Worm (Caenorhabditis elegans) whole organism, L2 larva: ENCODE data around the gene aex-2.
"Not testable (repeated sequence)": the region's sequence is repeated elsewhere in the genome, so short reads cannot be mapped to it uniquely, and the experiment has no call there.

Source experiments
- C34F6.9 ChIP-seq: fragments of 150-350 bp; optimal IDR thresholded peaks from 2 replicates; lab custom pipeline; 2014; ENCODE audit warnings: missing biosample characterization, missing genetic modification characterization
- F13H6.1 ChIP-seq: sonication (generic microtip); optimal IDR thresholded peaks from 2 replicates; lab custom pipeline; 2016; ENCODE audit warnings: missing genetic modification characterization, missing compliant biosample characterization
- R02D3.7 ChIP-seq: fragments of 150-350 bp; optimal IDR thresholded peaks from 2 replicates; lab custom pipeline; 2014; ENCODE audit warnings: missing biosample characterization, missing genetic modification characterization
- aly-2 ChIP-seq: fragments of 150-350 bp; optimal IDR thresholded peaks from 2 replicates; lab custom pipeline; 2014; ENCODE audit warnings: missing biosample characterization, missing genetic modification characterization
- ama-1 ChIP-seq: fragments of 150-350 bp; optimal IDR thresholded peaks from 2 replicates; lab custom pipeline; 2018; ENCODE audit warnings: inconsistent platforms
- ceh-16 ChIP-seq: fragments of 150-350 bp; optimal IDR thresholded peaks from 2 replicates; lab custom pipeline; 2014; ENCODE audit warnings: missing biosample characterization, missing genetic modification characterization
- ceh-82 ChIP-seq: fragments of 150-350 bp; optimal IDR thresholded peaks from 2 replicates; lab custom pipeline; 2014; ENCODE audit warnings: missing biosample characterization, missing genetic modification characterization
- crh-2 ChIP-seq: sonication (generic microtip); optimal IDR thresholded peaks from 2 replicates; lab custom pipeline; 2017; ENCODE audit warnings: missing biosample characterization, missing genetic modification characterization
- dmd-4 ChIP-seq: sonication (generic microtip); optimal IDR thresholded peaks from 2 replicates; lab custom pipeline; 2017; ENCODE audit warnings: missing biosample characterization, missing genetic modification characterization
- egl-27 ChIP-seq: sonication (generic microtip); optimal IDR thresholded peaks from 3 replicates; lab custom pipeline; 2017; ENCODE audit warnings: missing biosample characterization, missing genetic modification reagents, missing genetic modification characterization
- elt-3 ChIP-seq: sonication (generic microtip); optimal IDR thresholded peaks from 2 replicates; lab custom pipeline; 2017; ENCODE audit warnings: missing biosample characterization, missing genetic modification characterization
- fos-1 ChIP-seq: fragments of 150-350 bp; optimal IDR thresholded peaks from 2 replicates; lab custom pipeline; 2014; ENCODE audit warnings: missing biosample characterization, missing genetic modification characterization
- gmeb-1 ChIP-seq: fragments of 150-350 bp; optimal IDR thresholded peaks from 2 replicates; lab custom pipeline; 2014; ENCODE audit warnings: missing biosample characterization, missing genetic modification characterization
- lin-11 ChIP-seq: fragments of 150-350 bp; sonication (generic microtip); optimal IDR thresholded peaks from 2 replicates; lab custom pipeline; 2014; ENCODE audit warnings: missing biosample characterization, missing genetic modification characterization, inconsistent platforms, mixed read lengths
- lin-13 ChIP-seq: fragments of 150-350 bp; optimal IDR thresholded peaks from 2 replicates; lab custom pipeline; 2014; ENCODE audit warnings: missing biosample characterization, missing genetic modification reagents, missing genetic modification characterization
- mbf-1 ChIP-seq: sonication (generic microtip); optimal IDR thresholded peaks from 2 replicates; lab custom pipeline; 2017; ENCODE audit warnings: missing biosample characterization, missing genetic modification characterization
- nhr-11 ChIP-seq: fragments of 150-350 bp; optimal IDR thresholded peaks from 2 replicates; lab custom pipeline; 2014; ENCODE audit warnings: missing biosample characterization, missing genetic modification characterization
- nhr-12 ChIP-seq: fragments of 150-350 bp; optimal IDR thresholded peaks from 2 replicates; lab custom pipeline; 2014; ENCODE audit warnings: missing biosample characterization, missing genetic modification characterization
- nhr-129 ChIP-seq: fragments of 150-350 bp; optimal IDR thresholded peaks from 2 replicates; lab custom pipeline; 2014; ENCODE audit warnings: missing biosample characterization, missing genetic modification characterization
- nhr-21 ChIP-seq: fragments of 150-350 bp; optimal IDR thresholded peaks from 2 replicates; lab custom pipeline; 2014; ENCODE audit warnings: missing biosample characterization, missing genetic modification characterization
- nhr-23 ChIP-seq: fragments of 150-350 bp; optimal IDR thresholded peaks from 2 replicates; lab custom pipeline; 2014; ENCODE audit warnings: missing biosample characterization, missing genetic modification reagents, missing genetic modification characterization
- nhr-25 ChIP-seq: fragments of 150-350 bp; sonication (generic microtip); optimal IDR thresholded peaks from 3 replicates; lab custom pipeline; 2014; ENCODE audit warnings: missing biosample characterization, missing genetic modification characterization
- nhr-77 ChIP-seq: fragments of 150-350 bp; optimal IDR thresholded peaks from 2 replicates; lab custom pipeline; 2014; ENCODE audit warnings: missing biosample characterization, missing genetic modification characterization
- peb-1 ChIP-seq: fragments of 150-350 bp; optimal IDR thresholded peaks from 2 replicates; lab custom pipeline; 2014; ENCODE audit warnings: missing biosample characterization, missing genetic modification characterization
- sem-4 ChIP-seq: fragments of 150-350 bp; optimal IDR thresholded peaks from 2 replicates; lab custom pipeline; 2014; ENCODE audit warnings: missing biosample characterization, missing genetic modification reagents, missing genetic modification characterization
- sma-3 ChIP-seq: sonication (generic microtip); optimal IDR thresholded peaks from 2 replicates; lab custom pipeline; 2016; ENCODE audit warnings: missing genetic modification reagents, missing genetic modification characterization, missing compliant biosample characterization
- sma-9 ChIP-seq, 2 experiments: fragments of 150-350 bp in 1 of 2; sonication (generic microtip) in 1 of 2; optimal IDR thresholded peaks; 2 replicates each; lab custom pipeline; 2014 to 2016; ENCODE audit warnings: missing genetic modification characterization in 2 of 2, mild to moderate bottlenecking in 1 of 2, missing biosample characterization in 1 of 2, missing compliant biosample characterization in 1 of 2, missing genetic modification reagents in 1 of 2, moderate library complexity in 1 of 2
- snpc-4 ChIP-seq: fragments of 150-350 bp; optimal IDR thresholded peaks from 2 replicates; lab custom pipeline; 2014; ENCODE audit warnings: missing biosample characterization, missing genetic modification characterization
- unc-55 ChIP-seq: fragments of 150-350 bp; sonication (generic microtip); optimal IDR thresholded peaks from 3 replicates; lab custom pipeline; 2014; ENCODE audit warnings: missing biosample characterization, missing genetic modification reagents, missing genetic modification characterization
- zag-1 ChIP-seq: fragments of 150-350 bp; optimal IDR thresholded peaks from 2 replicates; lab custom pipeline; 2014; ENCODE audit warnings: missing biosample characterization, missing genetic modification characterization
- ztf-1 ChIP-seq: fragments of 200-800 bp; sonication (Bioruptor generic); conservative IDR thresholded peaks from 2 replicates; pipeline ENCODE4 v1.3.6; 2022; ENCODE audit warnings: missing genetic modification characterization, missing compliant biosample characterization
- ztf-11 ChIP-seq: sonication (generic microtip); optimal IDR thresholded peaks from 2 replicates; lab custom pipeline; 2017; ENCODE audit warnings: missing biosample characterization, missing genetic modification characterization

aex-2 gene

DNA sequence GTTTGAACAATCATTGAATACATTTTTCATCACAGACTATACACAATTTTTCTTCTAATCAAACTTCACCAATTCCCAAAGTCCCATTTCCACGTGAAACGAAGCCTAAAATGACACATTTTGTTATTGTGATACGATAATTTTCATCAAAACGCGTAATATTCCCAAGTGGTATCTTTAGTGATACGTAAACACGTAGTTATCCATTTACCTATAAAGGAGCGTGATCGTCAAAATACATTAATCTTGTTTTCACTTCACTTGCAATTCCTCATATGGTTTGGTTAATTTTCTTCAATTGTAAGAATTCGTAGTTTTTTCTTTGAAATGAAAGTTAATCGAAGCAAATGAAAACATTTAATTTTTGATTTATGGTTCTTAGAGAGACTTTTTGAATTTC lies 23.4 kb downstream of the aex-2 start:
- no peak for TF ChIP-seq R02D3.7 (tag; lab: Kevin White, UChicago)
- TF ChIP-seq ztf-1 (GFP tag; lab: Robert Waterston, UW), result no peak
- no peak for TF ChIP-seq nhr-21 (tag; lab: Kevin White, UChicago)
- TF ChIP-seq nhr-12 (tag; lab: Kevin White, UChicago), result no peak
- TF ChIP-seq ceh-16 (tag; lab: Kevin White, UChicago), result no peak
- TF ChIP-seq egl-27 (tag; lab: Kevin White, UChicago), result no peak
- no peak for TF ChIP-seq nhr-129
- no peak for TF ChIP-seq F13H6.1

DNA sequence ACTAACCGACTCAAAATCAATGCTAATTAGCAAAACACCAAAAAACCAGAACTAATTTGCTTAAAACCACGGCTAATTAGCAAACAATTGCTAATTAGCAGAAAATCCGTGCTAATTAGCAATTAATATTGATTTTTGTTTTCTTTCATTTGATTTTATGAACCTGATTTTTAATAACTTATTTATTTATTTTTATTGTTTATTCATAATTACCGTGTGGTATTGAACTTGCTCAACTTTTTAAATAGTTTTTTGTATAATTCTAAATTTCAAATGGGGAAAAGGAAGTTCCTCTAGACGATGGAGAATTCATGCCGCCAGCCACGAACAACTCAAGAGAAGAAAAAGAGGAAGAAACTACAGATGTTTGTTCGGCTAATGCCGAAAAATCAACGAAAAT lies 27.1 kb downstream of the aex-2 start, which contains the start of gene F34H10.1:
Gene F34H10.1, plus strand, starts transcription at position 301 of the 400 bp plus-strand sequence.
- TF ChIP-seq nhr-23, lin-11, nhr-25 (tag; lab: Kevin White, UChicago): not testable (repeated sequence)

DNA sequence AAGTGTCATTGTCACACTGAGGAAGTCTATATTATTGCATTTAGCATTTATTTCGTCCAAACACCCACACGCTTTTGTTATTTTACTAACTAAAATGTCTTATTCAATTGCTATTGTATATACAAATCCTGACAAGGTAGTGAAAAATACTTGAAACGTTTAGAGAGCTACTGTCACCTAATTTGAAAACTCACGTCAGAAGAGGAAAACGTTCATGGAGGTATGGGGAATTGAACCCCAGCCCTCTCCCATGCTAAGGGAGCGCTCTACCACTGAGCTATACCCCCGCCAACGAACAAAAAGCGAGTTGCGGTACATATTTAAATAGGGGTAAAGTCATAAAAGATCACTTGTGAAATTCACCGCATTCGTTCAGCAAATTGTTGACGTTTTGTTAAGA lies 30.3 kb downstream of the aex-2 start:
- TF ChIP-seq aly-2 (tag; lab: Kevin White, UChicago) (no peak), nhr-129 (no peak), zag-1 (no peak), sma-9 (GFP tag; optimal IDR thresholded peaks at IDR 0.05; lab: Kevin White, UChicago) (peak; percentile 55), sma-9 (tag; optimal IDR thresholded peaks at IDR 0.05; lab: Kevin White, UChicago) (no peak), fos-1 (tag; lab: Kevin White, UChicago) (peak; percentile 31), sma-3 (peak; percentile 15), gmeb-1 (tag; lab: Kevin White, UChicago) (no peak), snpc-4 (tag; lab: Kevin White, UChicago) (no peak), egl-27 (tag; lab: Kevin White, UChicago) (no peak), lin-13 (no peak), nhr-21 (tag; lab: Kevin White, UChicago) (peak; percentile 68), F13H6.1 (no peak)

DNA sequence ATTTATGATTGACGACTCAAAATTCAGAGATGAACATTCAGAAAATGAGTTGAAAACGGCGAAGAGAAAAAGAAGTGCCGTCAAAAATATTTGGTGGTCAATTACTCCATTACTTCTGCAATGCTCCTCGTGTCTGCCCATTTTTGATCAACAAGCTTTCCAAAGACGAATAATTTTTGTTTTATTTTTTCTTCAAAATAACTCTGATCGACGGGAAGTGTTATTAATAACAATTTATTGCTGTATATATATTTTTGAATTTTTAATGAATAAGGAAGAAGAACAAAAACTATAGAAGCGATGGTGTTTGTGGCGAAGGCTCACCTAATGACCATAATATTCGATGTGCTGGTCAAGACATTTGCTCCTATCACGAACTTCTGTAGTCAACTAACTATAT lies 32.8 kb downstream of the aex-2 start, which contains the start of gene C11E4.8:
Gene C11E4.8, plus strand, starts transcription at position 301 of the 400 bp plus-strand sequence.
- TF ChIP-seq lin-13 (no peak), ceh-16 (tag; lab: Kevin White, UChicago) (no peak), ztf-11 (tag; lab: Kevin White, UChicago) (no peak), aly-2 (tag; lab: Kevin White, UChicago) (no peak), snpc-4 (tag; lab: Kevin White, UChicago) (no peak), egl-27 (tag; lab: Kevin White, UChicago) (no peak), ceh-82 (tag; lab: Kevin White, UChicago) (no peak), ama-1 (lab: Kevin White, UChicago) (no peak), lin-11 (tag; lab: Kevin White, UChicago) (no peak), dmd-4 (tag; lab: Kevin White, UChicago) (no peak)

DNA sequence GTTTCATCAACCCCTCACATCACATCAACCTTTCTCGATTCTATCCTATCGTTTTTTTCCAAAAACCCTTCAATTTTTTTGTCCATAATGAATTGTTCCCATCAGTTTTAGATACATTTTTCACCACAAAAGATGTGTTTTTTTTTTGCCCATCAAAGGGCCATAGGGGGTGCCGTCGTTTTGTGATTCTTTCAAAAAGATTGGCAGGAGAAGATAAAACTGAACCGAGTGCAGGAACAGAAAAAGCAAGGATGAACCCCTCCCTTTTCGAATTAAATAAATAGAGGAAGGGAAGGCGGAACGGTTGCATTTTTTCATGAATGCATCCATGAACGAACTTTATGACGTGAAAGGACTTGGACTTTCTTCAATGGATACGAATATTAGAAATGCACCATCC lies 36.0 kb downstream of the aex-2 start, which contains the start of gene C11E4.7:
Gene C11E4.7, plus strand, starts transcription at position 301 of the 400 bp plus-strand sequence.
- TF ChIP-seq elt-3 (tag; lab: Kevin White, UChicago) (no peak), zag-1 (no peak), nhr-11 (tag; lab: Kevin White, UChicago) (no peak), nhr-129 (no peak), sem-4 (tag; lab: Kevin White, UChicago) (no peak)
- TF ChIP-seq, all 48 proteins: peak for 0

DNA sequence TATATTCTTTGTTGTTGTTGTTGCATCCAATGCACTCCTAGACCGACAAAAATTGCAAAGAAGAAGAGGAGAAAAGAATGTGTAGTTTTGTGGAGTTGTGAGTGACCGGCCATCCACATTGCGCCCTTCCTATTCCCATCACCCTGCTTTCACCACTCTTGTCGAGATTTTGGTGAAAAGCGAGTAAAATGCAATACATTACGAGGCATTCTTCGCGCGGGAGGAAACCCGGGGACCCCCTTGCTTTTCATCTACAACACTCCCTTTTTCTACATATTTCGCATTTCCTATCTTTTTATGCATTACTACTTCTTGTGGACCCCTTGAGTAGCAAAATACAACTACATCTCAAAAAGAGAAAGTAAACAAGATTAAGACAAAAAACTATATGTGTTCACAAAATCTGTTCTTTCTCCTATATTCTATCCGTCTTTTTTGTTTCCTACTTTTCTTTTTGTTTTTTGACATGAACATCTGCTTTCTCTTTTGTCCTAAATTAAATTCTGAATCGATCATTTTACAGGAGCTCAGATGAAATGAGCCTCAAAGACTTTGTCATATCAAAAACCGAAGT lies 42.8 kb downstream of the aex-2 start, which contains the start of gene C11E4.6:
Gene C11E4.6, plus strand, starts transcription at position 524 of the 574 bp plus-strand sequence.
- TF ChIP-seq C34F6.9 (tag; lab: Kevin White, UChicago) (no peak), snpc-4 (tag; lab: Kevin White, UChicago) (no peak), F13H6.1 (no peak), crh-2 (tag; lab: Kevin White, UChicago) (no peak), lin-11 (tag; lab: Kevin White, UChicago) (no peak), nhr-77 (tag; lab: Kevin White, UChicago) (no peak), unc-55 (GFP tag; lab: Kevin White, UChicago) (no peak), nhr-21 (tag; lab: Kevin White, UChicago) (no peak), peb-1 (tag; lab: Kevin White, UChicago) (no peak), nhr-25 (tag; lab: Kevin White, UChicago) (no peak), zag-1 (no peak), gmeb-1 (tag; lab: Kevin White, UChicago) (no peak), mbf-1 (tag; lab: Kevin White, UChicago) (no peak)
